Fruit fly (Drosophila melanogaster): ENCODE measurements around the gene CG13010.

DNA sequence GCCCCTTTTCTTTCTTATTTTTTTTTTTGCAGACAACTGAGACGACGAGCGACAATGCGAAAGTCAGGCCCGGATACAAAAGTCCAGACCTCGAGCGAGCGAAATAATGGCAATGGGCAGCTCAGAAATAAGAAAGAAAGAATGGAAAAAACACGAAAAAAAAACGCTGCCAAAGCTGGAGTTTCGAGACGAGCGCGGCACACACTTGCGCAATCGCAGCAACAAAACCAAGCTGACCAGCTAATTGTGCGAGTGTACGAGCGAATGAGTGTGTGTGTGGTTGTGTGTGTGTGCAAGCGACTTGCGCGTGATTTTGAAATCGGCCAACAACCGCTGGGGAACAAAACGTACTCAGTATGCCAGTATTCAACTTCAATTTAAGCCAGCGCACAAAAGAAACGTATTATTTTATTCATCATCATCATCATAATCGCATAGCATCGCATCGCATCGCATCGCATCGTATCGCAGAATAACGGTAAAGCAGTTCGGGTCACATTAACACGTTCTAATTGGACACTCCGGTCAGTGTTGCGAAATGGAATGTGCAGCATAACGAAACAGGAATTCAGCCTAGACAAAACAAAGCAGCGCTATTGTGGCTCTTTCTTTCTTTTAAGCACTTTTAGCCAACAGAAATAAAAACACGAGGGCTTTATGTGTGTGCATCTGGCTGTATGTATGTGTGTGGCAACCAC, 30.9 kb downstream of the CG13010 start:
- no peak for TF ChIP-seq pan (optimal IDR thresholded peaks at IDR 0.05)
- no peak for TF ChIP-seq pan (GFP tag; optimal IDR thresholded peaks at IDR 0.05 in 1 of 2, IDR thresholded peaks at IDR 0.05 in 1 of 2)
- TF ChIP-seq CG9817 (tag; optimal IDR thresholded peaks at IDR 0.05), result no peak
- TF ChIP-seq CTCF (GFP tag; optimal IDR thresholded peaks at IDR 0.05), result no peak
- TF ChIP-seq yki (optimal IDR thresholded peaks at IDR 0.05), result no peak
- TF ChIP-seq p53 (GFP tag; optimal IDR thresholded peaks at IDR 0.05), result no peak
- no peak for TF ChIP-seq jigr1 (GFP tag; IDR thresholded peaks at IDR 0.05)
- TF ChIP-seq CG5245 (GFP tag; optimal IDR thresholded peaks at IDR 0.05), result no peak
- no peak for TF ChIP-seq kay (GFP tag; optimal IDR thresholded peaks at IDR 0.05)
- no peak for TF ChIP-seq CG17912 (GFP tag; optimal IDR thresholded peaks at IDR 0.05)
- TF ChIP-seq BEAF-32 (GFP tag; optimal IDR thresholded peaks at IDR 0.05), result no peak

All from whole organism, embryonic.